Fruit fly (Drosophila melanogaster) whole organism: ENCODE results near the gene CG1271.

ENCODE experiments used
- Dll ChIP-seq: fragments of >200 bp; optimal IDR thresholded peaks from 2 replicates; lab custom pipeline; 2017
- pan ChIP-seq: fragments of >200 bp; optimal IDR thresholded peaks from 2 replicates; lab custom pipeline; 2017
- psq ChIP-seq: fragments of >200 bp; optimal IDR thresholded peaks from 2 replicates; lab custom pipeline; 2017
- usp ChIP-seq: fragments of >200 bp; optimal IDR thresholded peaks from 2 replicates; lab custom pipeline; 2017; ENCODE audit warnings: missing biosample characterization, missing genetic modification characterization, mixed read lengths

dm6 chr3L:3096726-3097597 lies 44.6 kb downstream of the CG1271 start:
- TF ChIP-seq usp (no peak), pan (lab: Kevin White, UChicago) (no peak), psq (lab: Kevin White, UChicago) (no peak), Dll (no peak)
